Fruit fly (Drosophila melanogaster) whole organism, embryonic: Measurements from ENCODE around the gene CG14669.

ENCODE experiments used
- Bteb2 ChIP-seq: fragments of 200-800 bp; sonication (Bioruptor generic); optimal IDR thresholded peaks from 2 replicates; lab custom pipeline; 2016; ENCODE audit warnings: missing biosample characterization, missing genetic modification characterization
- CG10147 ChIP-seq: fragments of 200-800 bp; sonication (Bioruptor generic); optimal IDR thresholded peaks from 2 replicates; lab custom pipeline; 2019; ENCODE audit warnings: missing biosample characterization, mild to moderate bottlenecking, missing genetic modification characterization, moderate library complexity
- CG10267 ChIP-seq: fragments of 200-800 bp; sonication (Bioruptor generic); optimal IDR thresholded peaks from 2 replicates; lab custom pipeline; 2018; ENCODE audit warnings: missing biosample characterization, mild to moderate bottlenecking, missing genetic modification characterization, moderate library complexity
- CG14860 ChIP-seq: fragments of 200-800 bp; sonication (Bioruptor generic); IDR thresholded peaks from 3 replicates; pipeline ENCODE4 v1.3.6; 2022; ENCODE audit warnings: missing biosample characterization, missing genetic modification characterization; ENCODE audit not compliant: partially characterized antibody
- CG16779 ChIP-seq: fragments of 200-800 bp; sonication (Bioruptor generic); IDR thresholded peaks from 2 replicates; pipeline ENCODE4 v1.3.6; 2022; ENCODE audit warnings: missing biosample characterization, missing genetic modification characterization
- CG16815 ChIP-seq: fragments of 200-800 bp; sonication (Bioruptor generic); optimal IDR thresholded peaks from 3 replicates; lab custom pipeline; 2017; ENCODE audit warnings: missing biosample characterization, mild to moderate bottlenecking, missing genetic modification characterization
- CG18262 ChIP-seq: fragments of 200-800 bp; optimal IDR thresholded peaks from 3 replicates; lab custom pipeline; 2019; ENCODE audit warnings: missing biosample characterization, mild to moderate bottlenecking, missing genetic modification characterization, moderate library complexity
- CG2202 ChIP-seq: fragments of 200-800 bp; sonication (Bioruptor generic); optimal IDR thresholded peaks from 2 replicates; lab custom pipeline; 2018; ENCODE audit warnings: missing biosample characterization, mild to moderate bottlenecking, missing genetic modification characterization
- CG2678 ChIP-seq: fragments of 200-800 bp; sonication (Bioruptor generic); optimal IDR thresholded peaks from 3 replicates; lab custom pipeline; 2019; ENCODE audit warnings: missing biosample characterization, mild to moderate bottlenecking, missing genetic modification characterization, moderate library complexity
- CG30020 ChIP-seq: fragments of 200-800 bp; optimal IDR thresholded peaks from 2 replicates; lab custom pipeline; 2019; ENCODE audit warnings: missing biosample characterization, mild to moderate bottlenecking, missing genetic modification characterization, moderate library complexity
- CG30431 ChIP-seq: fragments of 200-800 bp; sonication (Bioruptor generic); optimal IDR thresholded peaks from 2 replicates; lab custom pipeline; 2017; ENCODE audit warnings: missing biosample characterization, missing genetic modification characterization
- CG3065 ChIP-seq: fragments of 200-800 bp; sonication (Bioruptor generic); optimal IDR thresholded peaks from 2 replicates; lab custom pipeline; 2016; ENCODE audit warnings: missing biosample characterization, missing genetic modification characterization
- CG3163 ChIP-seq: fragments of 200-800 bp; sonication (Bioruptor generic); optimal IDR thresholded peaks from 3 replicates; lab custom pipeline; 2016; ENCODE audit warnings: missing biosample characterization, missing genetic modification characterization
- CG32532 ChIP-seq: fragments of 200-800 bp; sonication (Bioruptor generic); IDR thresholded peaks from 2 replicates; pipeline ENCODE4 v1.3.6; 2022; ENCODE audit warnings: missing biosample characterization, missing genetic modification characterization
- CG32767 ChIP-seq: fragments of 200-800 bp; sonication (Bioruptor generic); IDR thresholded peaks from 2 replicates; pipeline ENCODE4 v1.3.6; 2022; ENCODE audit warnings: missing biosample characterization, missing genetic modification characterization
- CG32772 ChIP-seq: fragments of 200-800 bp; sonication (Bioruptor generic); IDR thresholded peaks from 2 replicates; pipeline ENCODE4 v1.3.6; 2022; ENCODE audit warnings: missing biosample characterization, missing genetic modification characterization
- CG42726 ChIP-seq: fragments of 200-800 bp; sonication (Bioruptor generic); IDR thresholded peaks from 2 replicates; pipeline ENCODE4 v1.3.6; 2022; ENCODE audit warnings: missing biosample characterization, missing genetic modification characterization; ENCODE audit not compliant: partially characterized antibody
- CG4820 ChIP-seq: fragments of 200-800 bp; sonication (Bioruptor generic); optimal IDR thresholded peaks from 3 replicates; lab custom pipeline; 2016; ENCODE audit warnings: missing biosample characterization, missing genetic modification characterization
- CG7987 ChIP-seq: fragments of 200-800 bp; sonication (Bioruptor generic); optimal IDR thresholded peaks from 2 replicates; lab custom pipeline; 2018; ENCODE audit warnings: missing biosample characterization, mild to moderate bottlenecking, missing genetic modification characterization, moderate library complexity
- CG9797 ChIP-seq: fragments of 200-800 bp; sonication (Bioruptor generic); optimal IDR thresholded peaks from 3 replicates; lab custom pipeline; 2018; ENCODE audit warnings: missing biosample characterization, mild to moderate bottlenecking, missing genetic modification characterization
- CoRest ChIP-seq: fragments of 200-800 bp; sonication (Bioruptor generic); optimal IDR thresholded peaks from 3 replicates; lab custom pipeline; 2018; ENCODE audit warnings: missing biosample characterization, mild to moderate bottlenecking, missing genetic modification characterization, moderate library complexity
- D19A ChIP-seq: fragments of 200-800 bp; optimal IDR thresholded peaks from 3 replicates; lab custom pipeline; 2019; ENCODE audit warnings: missing biosample characterization, mild to moderate bottlenecking, missing genetic modification characterization, moderate library complexity
- Dad ChIP-seq: fragments of 200-800 bp; sonication (Bioruptor generic); optimal IDR thresholded peaks from 3 replicates; lab custom pipeline; 2016; ENCODE audit warnings: missing biosample characterization, missing genetic modification characterization
- Dp ChIP-seq: fragments of 200-800 bp; sonication (Bioruptor generic); optimal IDR thresholded peaks from 2 replicates; lab custom pipeline; 2018; ENCODE audit warnings: missing biosample characterization, mild to moderate bottlenecking, missing genetic modification characterization, moderate library complexity
- E2f1 ChIP-seq: fragments of 200-800 bp; sonication (Bioruptor generic); IDR thresholded peaks from 2 replicates; pipeline ENCODE4 v1.3.6; 2022; ENCODE audit warnings: missing biosample characterization, missing genetic modification characterization
- H2.0 ChIP-seq: fragments of 200-800 bp; sonication (Bioruptor generic); IDR thresholded peaks from 2 replicates; pipeline ENCODE4 v1.3.6; 2022; ENCODE audit warnings: missing biosample characterization, missing genetic modification characterization
- Hmr ChIP-seq: fragments of 200-800 bp; sonication (Bioruptor generic); optimal IDR thresholded peaks from 3 replicates; lab custom pipeline; 2017; ENCODE audit warnings: mild to moderate bottlenecking, missing biosample characterization, missing genetic modification reagents, missing genetic modification characterization
- Hr51 ChIP-seq, 2 experiments: fragments of 200-800 bp; sonication (Bioruptor generic); optimal IDR thresholded peaks; 2 replicates in 1 of 2; 3 replicates in 1 of 2; lab custom pipeline; 2016 to 2018; ENCODE audit warnings: missing biosample characterization in 2 of 2, missing genetic modification characterization in 2 of 2, mild to moderate bottlenecking in 1 of 2, moderate library complexity in 1 of 2
- Hr78 ChIP-seq, 2 experiments: fragments of 200-800 bp in 1 of 2; fragments of >200 bp in 1 of 2; sonication (Bioruptor generic) in 1 of 2; optimal IDR thresholded peaks; 2 replicates each; lab custom pipeline; 2017 to 2019; ENCODE audit warnings: missing biosample characterization in 2 of 2, missing genetic modification characterization in 2 of 2, mild to moderate bottlenecking in 1 of 2, moderate library complexity in 1 of 2
- Med ChIP-seq: fragments of 200-800 bp; sonication (Bioruptor generic); peaks from one replicate; lab custom pipeline; 2016; ENCODE audit warnings: missing biosample characterization, missing genetic modification characterization, mild to moderate bottlenecking, inconsistent platforms, moderate library complexity
- Myb ChIP-seq: fragments of 200-800 bp; sonication (Bioruptor generic); optimal IDR thresholded peaks from 2 replicates; lab custom pipeline; 2016; ENCODE audit warnings: missing biosample characterization, missing genetic modification characterization
- NFAT ChIP-seq: fragments of 200-800 bp; sonication (Bioruptor generic); IDR thresholded peaks from 2 replicates; pipeline ENCODE4 v1.3.6; 2022; ENCODE audit warnings: missing biosample characterization, missing genetic modification characterization
- Vsx1 ChIP-seq: fragments of 200-800 bp; sonication (Bioruptor generic); optimal IDR thresholded peaks from 2 replicates; lab custom pipeline; 2017; ENCODE audit warnings: missing biosample characterization, mild to moderate bottlenecking, missing genetic modification characterization, missing genetic modification reagents
- ac ChIP-seq: fragments of 200-800 bp; sonication (Bioruptor generic); optimal IDR thresholded peaks from 3 replicates; lab custom pipeline; 2017; ENCODE audit warnings: missing biosample characterization, mild to moderate bottlenecking, missing genetic modification characterization
- al ChIP-seq: fragments of 200-800 bp; sonication (Bioruptor generic); IDR thresholded peaks from 2 replicates; pipeline ENCODE4 v1.3.6; 2022; ENCODE audit warnings: missing biosample characterization, missing genetic modification characterization
- bab2 ChIP-seq: fragments of 200-800 bp; sonication (Bioruptor generic); optimal IDR thresholded peaks from 2 replicates; lab custom pipeline; 2016; ENCODE audit warnings: missing biosample characterization, missing genetic modification characterization
- btn ChIP-seq: fragments of 200-800 bp; sonication (Bioruptor generic); optimal IDR thresholded peaks from 2 replicates; lab custom pipeline; 2016; ENCODE audit warnings: missing biosample characterization, missing genetic modification characterization
- chif ChIP-seq, 2 experiments: fragments of 200-800 bp; sonication (Bioruptor generic); optimal IDR thresholded peaks; 3 replicates each; lab custom pipeline; 2016; ENCODE audit warnings: missing biosample characterization in 2 of 2, missing genetic modification characterization in 2 of 2
- ems ChIP-seq: fragments of 200-800 bp; sonication (Bioruptor generic); optimal IDR thresholded peaks from 3 replicates; lab custom pipeline; 2016; ENCODE audit warnings: missing biosample characterization, missing genetic modification characterization
- fu2 ChIP-seq: fragments of 200-800 bp; sonication (Bioruptor generic); optimal IDR thresholded peaks from 2 replicates; lab custom pipeline; 2016; ENCODE audit warnings: missing biosample characterization, missing genetic modification characterization
- gfzf ChIP-seq: fragments of 200-800 bp; sonication (Bioruptor generic); optimal IDR thresholded peaks from 2 replicates; lab custom pipeline; 2016; ENCODE audit warnings: missing biosample characterization, mild to moderate bottlenecking, missing genetic modification characterization, moderate library complexity
- ind ChIP-seq: fragments of 200-800 bp; sonication (Bioruptor generic); optimal IDR thresholded peaks from 3 replicates; lab custom pipeline; 2016; ENCODE audit warnings: missing biosample characterization, missing genetic modification characterization
- lola ChIP-seq, 3 experiments: fragments of >200 bp in 2 of 3; fragments of 200-800 bp in 1 of 3; sonication (Bioruptor generic) in 1 of 3; optimal IDR thresholded peaks; 2 replicates each; lab custom pipeline; 2017 to 2019; ENCODE audit warnings: missing biosample characterization in 3 of 3, missing genetic modification characterization in 3 of 3, mild to moderate bottlenecking in 1 of 3, moderate library complexity in 1 of 3
- maf-S ChIP-seq: fragments of 200-800 bp; sonication (Bioruptor generic); optimal IDR thresholded peaks from 2 replicates; lab custom pipeline; 2016; ENCODE audit warnings: missing biosample characterization, missing genetic modification characterization
- nau ChIP-seq: fragments of 200-800 bp; sonication (Bioruptor generic); optimal IDR thresholded peaks from 3 replicates; lab custom pipeline; 2017; ENCODE audit warnings: missing biosample characterization, mild to moderate bottlenecking, missing genetic modification characterization, missing genetic modification reagents
- ranshi ChIP-seq: fragments of 200-800 bp; sonication (Bioruptor generic); IDR thresholded peaks from 2 replicates; pipeline ENCODE4 v1.3.6; 2022; ENCODE audit warnings: missing biosample characterization, missing genetic modification characterization
- so ChIP-seq: fragments of 200-800 bp; sonication (Bioruptor generic); IDR thresholded peaks from 3 replicates; pipeline ENCODE4 v1.3.6; 2022; ENCODE audit warnings: missing biosample characterization, missing genetic modification characterization
- unc-4 ChIP-seq: fragments of 200-800 bp; sonication (Bioruptor generic); IDR thresholded peaks from 2 replicates; pipeline ENCODE4 v1.3.6; 2022; ENCODE audit warnings: missing biosample characterization, missing genetic modification characterization; ENCODE audit not compliant: partially characterized antibody
- zen ChIP-seq: fragments of 200-800 bp; sonication (Bioruptor generic); optimal IDR thresholded peaks from 3 replicates; lab custom pipeline; 2018; ENCODE audit warnings: missing biosample characterization, mild to moderate bottlenecking, missing genetic modification characterization, moderate library complexity

The CG14669 gene

DNA sequence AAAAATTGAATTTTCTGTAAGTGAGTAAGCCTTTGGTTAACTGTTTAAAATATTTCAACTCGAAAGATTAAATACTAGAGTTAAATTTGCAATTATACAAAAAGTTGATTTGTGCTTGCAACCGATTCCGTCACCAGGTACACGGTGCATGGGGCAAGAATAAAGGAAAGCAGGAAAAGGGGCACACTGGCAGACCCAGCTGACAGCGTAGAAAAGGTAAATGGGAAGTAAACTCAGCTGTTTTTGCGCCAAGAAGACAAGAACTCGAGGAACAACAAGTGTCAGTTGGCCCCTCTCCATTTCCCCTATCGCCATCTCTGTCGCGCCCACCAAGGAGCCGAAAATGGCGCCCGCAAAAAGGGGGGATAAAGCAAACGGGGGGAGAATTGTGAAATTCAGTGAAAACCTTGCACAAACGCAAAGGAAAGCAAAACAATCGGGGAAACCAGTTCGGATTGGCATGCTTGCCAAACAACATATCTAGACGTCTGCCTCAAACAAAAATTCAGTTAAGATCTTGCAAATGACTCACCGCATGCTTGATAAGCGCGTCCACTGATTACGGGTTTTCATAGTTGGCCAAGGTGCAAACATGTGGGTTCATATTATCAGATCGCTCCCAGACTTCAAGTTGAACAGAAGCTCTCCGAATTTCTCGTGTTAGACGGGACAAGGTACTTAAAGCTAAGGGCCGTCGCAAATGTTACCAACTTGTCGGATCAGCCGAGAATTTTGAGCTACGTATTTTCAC is 49.0 kb downstream of the CG14669 start (continued):
- peak; percentile 85 for TF ChIP-seq CG9797
- TF ChIP-seq Hr78 (GFP tag; optimal IDR thresholded peaks at IDR 0.05; lab: Kevin White, UChicago): no peak
- TF ChIP-seq H2.0: no peak
- no peak for TF ChIP-seq CG2678 (tag; lab: Kevin White, UChicago)
- TF ChIP-seq CG10267: peak; percentile 30
- TF ChIP-seq gfzf (GFP tag; lab: Kevin White, UChicago): peak; percentile 86
- no peak for TF ChIP-seq CG3163 (GFP tag; lab: Kevin White, UChicago)
- no peak for TF ChIP-seq CG16779 (GFP tag; lab: Robert Waterston, UW)
- 0 out of 2 replicates have a peak, but pooled peaks have one; percentile 19 for TF ChIP-seq unc-4
- TF ChIP-seq btn (GFP tag; lab: Kevin White, UChicago): no peak
- no peak for TF ChIP-seq maf-S (GFP tag; lab: Kevin White, UChicago)
- no peak for TF ChIP-seq so (GFP tag; lab: Robert Waterston, UW)
- no peak for TF ChIP-seq ind (GFP tag; lab: Kevin White, UChicago)
- TF ChIP-seq CG18262 (tag; lab: Kevin White, UChicago): no peak
- TF ChIP-seq ranshi (GFP tag; lab: Robert Waterston, UW): no peak
- TF ChIP-seq CG14860: 0 out of 3 replicates have a peak, but pooled peaks have one; percentile 9
- TF ChIP-seq ac (GFP tag; lab: Kevin White, UChicago): no peak
- no peak for TF ChIP-seq lola (GFP tag; optimal IDR thresholded peaks at IDR 0.05; lab: Kevin White, UChicago)
- TF ChIP-seq CG4820 (GFP tag; lab: Kevin White, UChicago): no peak
- no peak for TF ChIP-seq CG2202
- TF ChIP-seq CG32767: no peak
- no peak for TF ChIP-seq chif (GFP tag; optimal IDR thresholded peaks at IDR 0.05; lab: Kevin White, UChicago)
- 0 out of 2 replicates have a peak, but pooled peaks have one; percentile 34 for TF ChIP-seq CG32532
- no peak for TF ChIP-seq Hr51 (GFP tag; optimal IDR thresholded peaks at IDR 0.05; lab: Kevin White, UChicago)
- TF ChIP-seq Myb: peak; percentile 13
- peak; percentile 58 for TF ChIP-seq D19A (tag; lab: Kevin White, UChicago)
- TF ChIP-seq E2f1 (GFP tag; lab: Robert Waterston, UW): no peak; the same call in 1 of the 2 replicates
- no peak for TF ChIP-seq nau (GFP tag; lab: Kevin White, UChicago)
- no peak for TF ChIP-seq CG32772 (GFP tag; lab: Robert Waterston, UW)
- TF ChIP-seq CG30431 (GFP tag; lab: Kevin White, UChicago): no peak
- no peak for TF ChIP-seq ems
- TF ChIP-seq zen (tag; lab: Kevin White, UChicago): no peak
- TF ChIP-seq CoRest: peak; percentile 9
- no peak for TF ChIP-seq Vsx1 (GFP tag; lab: Kevin White, UChicago)
- no peak for TF ChIP-seq CG10147 (GFP tag; lab: Kevin White, UChicago)
- no peak; the same call in 1 of the 2 replicates for TF ChIP-seq CG42726 (GFP tag; lab: Robert Waterston, UW)
- no peak for TF ChIP-seq Dad (GFP tag; lab: Kevin White, UChicago)
- TF ChIP-seq Hmr (GFP tag; lab: Kevin White, UChicago): peak; percentile 17
- no peak for TF ChIP-seq NFAT (GFP tag; lab: Robert Waterston, UW)
- TF ChIP-seq CG7987 (GFP tag; lab: Kevin White, UChicago): no peak
- TF ChIP-seq fu2 (GFP tag; lab: Kevin White, UChicago): no peak
- TF ChIP-seq Med: peak; percentile 45
- TF ChIP-seq CG30020: peak; percentile 28
- no peak for TF ChIP-seq Bteb2 (GFP tag; lab: Kevin White, UChicago)
- peak; percentile 29 for TF ChIP-seq Dp (GFP tag; lab: Kevin White, UChicago)
- no peak for TF ChIP-seq bab2 (GFP tag; lab: Kevin White, UChicago)
- no peak for TF ChIP-seq CG16815 (GFP tag; lab: Kevin White, UChicago)
- TF ChIP-seq al (GFP tag; lab: Robert Waterston, UW): no peak
- no peak for TF ChIP-seq CG3065 (GFP tag; lab: Kevin White, UChicago)
